Worm (Caenorhabditis elegans) whole organism, midembryonic: ENCODE data around the gene cya-1.
A peak's percentile ranks its signal among the peaks of the same experiment; 100 is the strongest.

Experiments used
- T22C8.4 ChIP-seq: fragments of 200-800 bp; sonication (Bioruptor generic); IDR thresholded peaks from 2 replicates; pipeline ENCODE4 v1.3.6; 2022; ENCODE audit warnings: missing genetic modification characterization, missing compliant biosample characterization
- cog-1 ChIP-seq: sonication (generic microtip); optimal IDR thresholded peaks from 2 replicates; lab custom pipeline; 2016; ENCODE audit warnings: missing genetic modification characterization, missing compliant biosample characterization
- flt-1 ChIP-seq: fragments of 200-800 bp; sonication (Bioruptor generic); IDR thresholded peaks from 2 replicates; pipeline ENCODE4 v1.3.6; 2022; ENCODE audit warnings: missing genetic modification characterization, missing compliant biosample characterization
- klf-2 ChIP-seq: fragments of 200-800 bp; sonication (Bioruptor generic); conservative IDR thresholded peaks from 2 replicates; pipeline ENCODE4 v1.3.6; 2022; ENCODE audit warnings: missing genetic modification reagents, missing genetic modification characterization, missing compliant biosample characterization
- med-1 ChIP-seq: sonication (generic microtip); optimal IDR thresholded peaks from 2 replicates; lab custom pipeline; 2017; ENCODE audit warnings: missing genetic modification characterization, mild to moderate bottlenecking, missing compliant biosample characterization, antibody characterized with exemption, missing genetic modification reagents; ENCODE audit not compliant: insufficient read depth
- ref-1 ChIP-seq: fragments of 200-800 bp; sonication (Bioruptor generic); conservative IDR thresholded peaks from 2 replicates; pipeline ENCODE4 v1.3.6; 2022; ENCODE audit warnings: missing genetic modification reagents, missing genetic modification characterization, missing compliant biosample characterization
- tab-1 ChIP-seq: fragments of 200-800 bp; sonication (Bioruptor generic); IDR thresholded peaks from 2 replicates; pipeline ENCODE4 v1.3.6; 2022; ENCODE audit warnings: missing genetic modification characterization, missing compliant biosample characterization
- ztf-23 ChIP-seq: fragments of 200-800 bp; sonication (Bioruptor generic); IDR thresholded peaks from 2 replicates; pipeline ENCODE4 v1.3.6; 2022; ENCODE audit warnings: missing genetic modification reagents, missing genetic modification characterization, missing compliant biosample characterization
- ztf-29 ChIP-seq: fragments of 200-800 bp; sonication (Bioruptor generic); IDR thresholded peaks from 2 replicates; pipeline ENCODE4 v1.3.6; 2022; ENCODE audit warnings: missing genetic modification reagents, missing genetic modification characterization, missing compliant biosample characterization

cya-1 gene

DNA sequence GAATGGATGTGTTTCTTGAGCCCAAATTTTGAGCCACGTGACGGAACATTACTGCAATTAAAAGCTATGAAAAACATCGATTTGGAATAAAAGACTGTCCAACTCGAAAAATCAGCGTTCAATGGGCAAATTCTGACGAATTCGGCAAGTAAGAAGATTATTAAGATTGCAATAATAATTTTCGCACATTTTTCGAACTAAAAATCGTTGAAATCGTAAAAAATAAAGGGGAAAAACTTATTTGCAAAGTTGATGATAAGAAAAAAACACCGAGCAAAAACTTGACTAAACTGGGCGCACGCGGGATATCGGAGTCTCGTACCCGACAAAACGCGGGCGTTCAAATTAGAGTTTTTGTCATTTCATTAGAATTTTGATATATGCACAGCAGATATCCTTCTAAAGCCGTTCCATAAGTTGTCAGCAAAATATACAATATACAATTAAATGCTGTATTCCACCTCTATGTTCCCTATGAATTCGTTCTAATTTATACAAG, 19.7 kb downstream of the cya-1 start, which contains the start of the genes mccc-2 and mrpl-44:
mccc-2 (minus strand) TSS at position 51 of the 499 bp plus-strand sequence.
mrpl-44 (minus strand) TSS at position 51 of the 499 bp plus-strand sequence.
- no peak for TF ChIP-seq ref-1 (GFP tag; lab: Robert Waterston, UW)
- TF ChIP-seq flt-1 (GFP tag; lab: Robert Waterston, UW) = no peak

ce11 chrIII:9084329-9084728, 24.7 kb downstream of the cya-1 start:
- TF ChIP-seq ztf-23 (GFP tag; lab: Robert Waterston, UW) (0 out of 2 replicates have a peak, but pooled peaks have one; percentile 33), klf-2 (no peak), T22C8.4 (GFP tag; lab: Robert Waterston, UW) (no peak), flt-1 (GFP tag; lab: Robert Waterston, UW) (no peak), cog-1 (no peak), ztf-29 (no peak), tab-1 (GFP tag; lab: Robert Waterston, UW) (no peak)

ce11 chrIII:9083118-9083517, 26.0 kb downstream of the cya-1 start:
- no peak for TF ChIP-seq ref-1 (GFP tag; lab: Robert Waterston, UW)
- TF ChIP-seq tab-1 (GFP tag; lab: Robert Waterston, UW) = no peak
- no peak for TF ChIP-seq klf-2
- no peak for TF ChIP-seq cog-1
- no peak for TF ChIP-seq med-1 (GFP tag; lab: Kevin White, UChicago)
- TF ChIP-seq flt-1 (GFP tag; lab: Robert Waterston, UW) = no peak
- TF ChIP-seq T22C8.4 (GFP tag; lab: Robert Waterston, UW) = no peak
- no peak for TF ChIP-seq ztf-23 (GFP tag; lab: Robert Waterston, UW)
- TF ChIP-seq ztf-29 = no peak

DNA sequence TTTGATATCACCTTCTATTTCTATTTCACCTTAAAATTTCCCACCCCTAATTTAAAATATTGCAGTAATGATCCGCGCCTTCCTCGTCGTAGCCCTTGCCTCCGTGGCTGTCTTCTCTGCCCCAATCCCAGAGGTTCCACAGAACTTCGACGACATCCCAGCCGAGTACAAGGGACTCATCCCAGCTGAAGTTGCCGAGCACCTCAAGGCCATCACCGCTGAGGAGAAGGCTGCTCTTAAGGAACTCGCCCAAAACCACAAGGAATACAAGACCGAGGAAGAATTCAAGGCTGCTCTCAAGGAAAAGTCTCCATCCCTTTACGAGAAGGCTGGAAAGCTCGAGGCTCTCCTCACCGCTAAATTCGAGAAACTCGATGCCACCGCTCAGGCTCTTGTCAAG, 27.3 kb downstream of the cya-1 start, which contains the start of gene far-2:
far-2 (plus strand) TSS at position 66 of the 400 bp plus-strand sequence.
- TF ChIP-seq med-1 (GFP tag; lab: Kevin White, UChicago) = no peak
- TF ChIP-seq ztf-23 (GFP tag; lab: Robert Waterston, UW) = no peak
- TF ChIP-seq ref-1 (GFP tag; lab: Robert Waterston, UW) = no peak
- TF ChIP-seq cog-1 = no peak
- TF ChIP-seq tab-1 (GFP tag; lab: Robert Waterston, UW) = no peak
- TF ChIP-seq T22C8.4 (GFP tag; lab: Robert Waterston, UW) = no peak
- TF ChIP-seq flt-1 (GFP tag; lab: Robert Waterston, UW) = no peak

ce11 chrIII:9081055-9081454, 28.0 kb downstream of the cya-1 start, which contains the start of gene far-1:
TSS of gene far-1 (minus strand) at chrIII:9081179.
- TF ChIP-seq klf-2 (no peak), ref-1 (GFP tag; lab: Robert Waterston, UW) (no peak), ztf-23 (GFP tag; lab: Robert Waterston, UW) (no peak), flt-1 (GFP tag; lab: Robert Waterston, UW) (no peak), tab-1 (GFP tag; lab: Robert Waterston, UW) (no peak), ztf-29 (no peak), cog-1 (no peak), T22C8.4 (GFP tag; lab: Robert Waterston, UW) (no peak), med-1 (GFP tag; lab: Kevin White, UChicago) (no peak)

DNA sequence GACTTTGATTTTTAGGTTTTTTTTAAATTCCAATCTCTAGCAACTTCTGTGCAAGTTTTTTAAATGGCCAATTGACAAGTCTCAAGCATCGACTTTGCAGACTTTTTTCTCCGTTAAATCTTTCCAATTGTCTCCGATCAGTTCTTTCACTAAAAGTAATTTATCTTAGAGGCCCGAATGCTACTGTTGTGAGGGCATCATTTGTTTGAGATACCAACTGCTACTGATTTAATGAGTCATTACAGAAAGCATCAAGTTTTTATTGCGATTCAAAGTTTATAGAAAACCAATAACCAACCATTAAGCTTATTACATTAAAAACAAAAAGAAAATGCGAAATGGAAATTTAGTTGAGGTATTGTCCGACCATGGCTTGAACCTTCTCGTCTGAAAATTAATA, 28.9 kb downstream of the cya-1 start:
- TF ChIP-seq tab-1 (GFP tag; lab: Robert Waterston, UW) (no peak), ztf-23 (GFP tag; lab: Robert Waterston, UW) (no peak), ref-1 (GFP tag; lab: Robert Waterston, UW) (no peak), cog-1 (no peak), T22C8.4 (GFP tag; lab: Robert Waterston, UW) (no peak), ztf-29 (no peak), flt-1 (GFP tag; lab: Robert Waterston, UW) (no peak), med-1 (GFP tag; lab: Kevin White, UChicago) (no peak)

ce11 chrIII:9077708-9078107, 31.4 kb downstream of the cya-1 start, which contains the start of gene F02A9.1:
TSS of gene F02A9.1 (minus strand) at chrIII:9077808.
- TF ChIP-seq ztf-23 (GFP tag; lab: Robert Waterston, UW) (no peak), ref-1 (GFP tag; lab: Robert Waterston, UW) (no peak), med-1 (GFP tag; lab: Kevin White, UChicago) (no peak), ztf-29 (no peak), flt-1 (GFP tag; lab: Robert Waterston, UW) (no peak), klf-2 (no peak), tab-1 (GFP tag; lab: Robert Waterston, UW) (no peak), T22C8.4 (GFP tag; lab: Robert Waterston, UW) (no peak), cog-1 (no peak)

DNA sequence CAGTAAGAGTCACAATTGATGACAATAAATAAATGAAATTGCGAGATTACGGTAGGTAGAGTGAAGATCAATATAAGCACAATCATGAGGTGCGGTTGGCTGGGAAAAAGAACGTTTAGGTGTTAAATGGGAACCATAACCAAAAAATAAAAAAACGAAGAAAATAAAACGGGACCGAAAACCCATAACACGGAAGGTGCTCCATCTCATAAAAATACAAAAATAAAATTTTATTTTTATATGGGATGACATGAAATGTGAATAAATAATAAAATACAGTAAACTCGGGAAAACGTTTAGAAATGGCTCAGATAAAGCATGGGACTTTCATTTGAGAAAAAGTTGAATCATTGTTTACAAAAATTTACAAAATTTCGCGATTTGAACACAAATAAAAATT, 33.5 kb downstream of the cya-1 start, which contains the start of gene F02A9.7:
F02A9.7 (minus strand) TSS at position 101 of the 400 bp plus-strand sequence.
- TF ChIP-seq med-1 (GFP tag; lab: Kevin White, UChicago) (no peak), klf-2 (no peak), cog-1 (no peak), ref-1 (GFP tag; lab: Robert Waterston, UW) (no peak), ztf-23 (GFP tag; lab: Robert Waterston, UW) (no peak), flt-1 (GFP tag; lab: Robert Waterston, UW) (no peak)

- no peak for TF ChIP-seq klf-2
These were observed 36.4 kb downstream of the cya-1 start for ce11 chrIII:9072704-9073103.

- no peak for TF ChIP-seq cog-1
- no peak for TF ChIP-seq ztf-23 (GFP tag; lab: Robert Waterston, UW)
- TF ChIP-seq ref-1 (GFP tag; lab: Robert Waterston, UW) = no peak
- TF ChIP-seq klf-2 = no peak
- TF ChIP-seq ztf-29 = no peak
- no peak for TF ChIP-seq flt-1 (GFP tag; lab: Robert Waterston, UW)
- TF ChIP-seq tab-1 (GFP tag; lab: Robert Waterston, UW) = no peak
- no peak for TF ChIP-seq T22C8.4 (GFP tag; lab: Robert Waterston, UW)
- TF ChIP-seq med-1 (GFP tag; lab: Kevin White, UChicago) = no peak
These were observed 37.7 kb downstream of the cya-1 start, which contains the start of gene lin-12 for ce11 chrIII:9071372-9071771. TSS of gene lin-12 (minus strand) at chrIII:9071472.
